Fruit fly (Drosophila melanogaster): ENCODE results near the gene CG14511.

DNA sequence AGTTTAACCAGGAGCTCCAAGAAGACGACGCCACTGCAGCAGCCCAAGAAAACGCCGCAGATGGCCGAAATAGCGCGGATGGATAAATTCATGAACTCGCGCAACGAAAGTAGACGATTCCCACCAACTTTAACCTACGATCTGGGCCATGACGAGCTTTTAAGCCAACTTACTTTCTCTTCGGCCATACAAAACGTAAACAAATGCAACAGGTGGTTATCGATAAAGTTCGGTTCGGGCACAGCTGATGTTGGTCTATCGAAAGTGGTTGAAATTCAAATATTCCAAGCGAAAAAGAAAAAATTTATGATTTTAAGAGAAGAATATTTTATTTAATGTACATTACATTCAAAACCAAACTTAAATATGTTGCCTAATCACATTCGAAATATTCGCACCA, at the start of gene CG14511:
- TF ChIP-seq psq (optimal IDR thresholded peaks at IDR 0.05) (no peak), insv (optimal IDR thresholded peaks at IDR 0.05) (no peak), Sin3A (optimal IDR thresholded peaks at IDR 0.05) (no peak), ttk (optimal IDR thresholded peaks at IDR 0.05) (no peak), h (optimal IDR thresholded peaks at IDR 0.05) (no peak), Myc (optimal IDR thresholded peaks at IDR 0.05) (no peak)

All from Kc167 (cell line).